Fruit fly (Drosophila melanogaster) whole organism: ENCODE measurements around the gene mon2.

Source experiments
- Dll ChIP-seq: fragments of >200 bp; optimal IDR thresholded peaks from 2 replicates; lab custom pipeline; 2017
- EcR ChIP-seq, 2 experiments: fragments of >200 bp; optimal IDR thresholded peaks; 2 replicates each; lab custom pipeline; 2017; ENCODE audit warnings: missing biosample characterization in 2 of 2, missing genetic modification characterization in 2 of 2, missing genetic modification reagents in 2 of 2
- pan ChIP-seq: fragments of >200 bp; optimal IDR thresholded peaks from 2 replicates; lab custom pipeline; 2017
- usp ChIP-seq: fragments of >200 bp; optimal IDR thresholded peaks from 2 replicates; lab custom pipeline; 2017; ENCODE audit warnings: missing biosample characterization, missing genetic modification characterization, mixed read lengths

dm6 chr2L:8163025-8163351 is 39.2 kb upstream of the mon2 start, which contains the start of gene Piezo:
- TF ChIP-seq usp (no peak), EcR (GFP tag; optimal IDR thresholded peaks at IDR 0.05; lab: Kevin White, UChicago) (no peak), pan (no peak), Dll (no peak)
